Fruit fly (Drosophila melanogaster) whole organism, embryonic: ENCODE measurements around the gene Stim.
A peak's percentile ranks its signal among the peaks of the same experiment; 100 is the strongest.

Experiments
- Atf6 ChIP-seq: fragments of 200-800 bp; sonication (Bioruptor generic); IDR thresholded peaks from 2 replicates; pipeline ENCODE4 v1.3.6; 2022; ENCODE audit warnings: missing biosample characterization, missing genetic modification characterization
- Bgb ChIP-seq: fragments of 200-800 bp; sonication (Bioruptor generic); IDR thresholded peaks from 2 replicates; pipeline ENCODE4 v1.3.6; 2022; ENCODE audit warnings: missing biosample characterization, missing genetic modification characterization; ENCODE audit not compliant: partially characterized antibody
- CG10979 ChIP-seq: fragments of 200-800 bp; sonication (Bioruptor generic); optimal IDR thresholded peaks from 2 replicates; lab custom pipeline; 2018; ENCODE audit warnings: missing biosample characterization, mild to moderate bottlenecking, missing genetic modification characterization, moderate library complexity
- CG12659 ChIP-seq: fragments of 200-800 bp; sonication (Bioruptor generic); optimal IDR thresholded peaks from 3 replicates; lab custom pipeline; 2017; ENCODE audit warnings: mild to moderate bottlenecking, missing biosample characterization, missing genetic modification reagents, missing genetic modification characterization
- CG12942 ChIP-seq: fragments of 200-800 bp; sonication (Bioruptor generic); optimal IDR thresholded peaks from 3 replicates; lab custom pipeline; 2016; ENCODE audit warnings: missing biosample characterization, missing genetic modification characterization
- CG13424 ChIP-seq: fragments of 200-800 bp; sonication (Bioruptor generic); optimal IDR thresholded peaks from 2 replicates; lab custom pipeline; 2019; ENCODE audit warnings: missing biosample characterization, mild to moderate bottlenecking, missing genetic modification characterization, moderate library complexity
- CG15514 ChIP-seq: fragments of 200-800 bp; sonication (Bioruptor generic); optimal IDR thresholded peaks from 3 replicates; lab custom pipeline; 2017; ENCODE audit warnings: missing biosample characterization, missing genetic modification characterization, mild to moderate bottlenecking, moderate library complexity, missing genetic modification reagents
- CG1603 ChIP-seq: fragments of 200-800 bp; sonication (Bioruptor generic); optimal IDR thresholded peaks from 2 replicates; lab custom pipeline; 2019; ENCODE audit warnings: missing biosample characterization, mild to moderate bottlenecking, missing genetic modification characterization, moderate library complexity
- CG18011 ChIP-seq: fragments of 200-800 bp; sonication (Bioruptor generic); optimal IDR thresholded peaks from 2 replicates; lab custom pipeline; 2017; ENCODE audit warnings: missing biosample characterization, missing genetic modification characterization, mild to moderate bottlenecking, moderate library complexity, missing genotype
- CG18619 ChIP-seq: fragments of 200-800 bp; sonication (Bioruptor generic); optimal IDR thresholded peaks from 3 replicates; lab custom pipeline; 2017; ENCODE audit warnings: missing biosample characterization, mild to moderate bottlenecking, missing genetic modification characterization
- CG4424 ChIP-seq: fragments of 200-800 bp; sonication (Bioruptor generic); optimal IDR thresholded peaks from 3 replicates; lab custom pipeline; 2016; ENCODE audit warnings: missing biosample characterization, missing genetic modification characterization
- CG6791 ChIP-seq: fragments of 200-800 bp; sonication (Bioruptor generic); IDR thresholded peaks from 3 replicates; pipeline ENCODE4 v1.3.6; 2022; ENCODE audit warnings: missing biosample characterization, missing genetic modification characterization; ENCODE audit not compliant: partially characterized antibody
- CG8290 ChIP-seq, 3 experiments: fragments of 200-800 bp; sonication (Bioruptor generic); optimal IDR thresholded peaks; 2 replicates each; lab custom pipeline; 2016 to 2019; ENCODE audit warnings: missing biosample characterization in 3 of 3, missing genetic modification characterization in 3 of 3, mild to moderate bottlenecking in 2 of 3, moderate library complexity in 1 of 3
- D19A ChIP-seq: fragments of 200-800 bp; optimal IDR thresholded peaks from 3 replicates; lab custom pipeline; 2019; ENCODE audit warnings: missing biosample characterization, mild to moderate bottlenecking, missing genetic modification characterization, moderate library complexity
- Gug ChIP-seq: fragments of 200-800 bp; sonication (Bioruptor generic); IDR thresholded peaks from 4 replicates; pipeline ENCODE4 v1.3.6; 2022; ENCODE audit warnings: missing biosample characterization, missing genetic modification characterization
- HHEX ChIP-seq: fragments of 200-800 bp; sonication (Bioruptor generic); optimal IDR thresholded peaks from 3 replicates; lab custom pipeline; 2017; ENCODE audit warnings: missing biosample characterization, mild to moderate bottlenecking, missing genetic modification characterization, missing genetic modification reagents
- HLH54F ChIP-seq: fragments of 200-800 bp; sonication (Bioruptor generic); optimal IDR thresholded peaks from 3 replicates; lab custom pipeline; 2016; ENCODE audit warnings: missing biosample characterization, missing genetic modification characterization
- Lhr ChIP-seq: fragments of 200-800 bp; sonication (Bioruptor generic); optimal IDR thresholded peaks from 3 replicates; lab custom pipeline; 2017; ENCODE audit warnings: mild to moderate bottlenecking, missing biosample characterization, missing genetic modification reagents, missing genetic modification characterization
- NK7.1 ChIP-seq: fragments of 200-800 bp; sonication (Bioruptor generic); optimal IDR thresholded peaks from 3 replicates; lab custom pipeline; 2016; ENCODE audit warnings: missing biosample characterization, missing genetic modification characterization
- Opbp ChIP-seq: fragments of 200-800 bp; sonication (Bioruptor generic); IDR thresholded peaks from 3 replicates; pipeline ENCODE4 v1.3.6; 2022; ENCODE audit warnings: missing biosample characterization, missing genetic modification characterization; ENCODE audit not compliant: partially characterized antibody
- Ptx1 ChIP-seq: fragments of 200-800 bp; sonication (Bioruptor generic); IDR thresholded peaks from 2 replicates; pipeline ENCODE4 v1.3.6; 2022; ENCODE audit warnings: missing biosample characterization, missing genetic modification characterization
- Sin3A ChIP-seq: fragments of >200 bp; optimal IDR thresholded peaks from 2 replicates; lab custom pipeline; 2018
- Spps ChIP-seq: fragments of 200-800 bp; sonication (Bioruptor generic); optimal IDR thresholded peaks from 2 replicates; lab custom pipeline; 2018; ENCODE audit warnings: missing biosample characterization, mild to moderate bottlenecking, missing genetic modification characterization
- Ssrp ChIP-seq: fragments of 200-800 bp; sonication (Bioruptor generic); optimal IDR thresholded peaks from 2 replicates; lab custom pipeline; 2018; ENCODE audit warnings: missing biosample characterization, mild to moderate bottlenecking, missing genetic modification characterization, moderate library complexity
- amos ChIP-seq: fragments of 200-800 bp; sonication (Bioruptor generic); IDR thresholded peaks from 2 replicates; pipeline ENCODE4 v1.3.6; 2022; ENCODE audit warnings: missing biosample characterization, missing genetic modification characterization; ENCODE audit not compliant: partially characterized antibody
- aop ChIP-seq: fragments of 200-800 bp; sonication (Bioruptor generic); IDR thresholded peaks from 2 replicates; pipeline ENCODE4 v1.3.6; 2022; ENCODE audit warnings: missing biosample characterization, missing genetic modification characterization
- ap ChIP-seq: fragments of 200-800 bp; sonication (Bioruptor generic); IDR thresholded peaks from 2 replicates; pipeline ENCODE4 v1.3.6; 2022; ENCODE audit warnings: missing biosample characterization, missing genetic modification characterization
- cad ChIP-seq: fragments of >200 bp; optimal IDR thresholded peaks from 2 replicates; lab custom pipeline; 2017; ENCODE audit warnings: missing biosample characterization, missing genetic modification characterization
- cg ChIP-seq: fragments of 200-800 bp; sonication (Bioruptor generic); optimal IDR thresholded peaks from 3 replicates; lab custom pipeline; 2019; ENCODE audit warnings: missing biosample characterization, mild to moderate bottlenecking, missing genetic modification characterization, moderate library complexity
- chif ChIP-seq, 2 experiments: fragments of 200-800 bp; sonication (Bioruptor generic); optimal IDR thresholded peaks; 3 replicates each; lab custom pipeline; 2016; ENCODE audit warnings: missing biosample characterization in 2 of 2, missing genetic modification characterization in 2 of 2
- corto ChIP-seq: fragments of 200-800 bp; sonication (Bioruptor generic); optimal IDR thresholded peaks from 2 replicates; lab custom pipeline; 2016; ENCODE audit warnings: missing biosample characterization, mild to moderate bottlenecking, missing genetic modification characterization, moderate library complexity
- crol ChIP-seq: fragments of 200-800 bp; sonication (Bioruptor generic); IDR thresholded peaks from 2 replicates; pipeline ENCODE4 v1.3.6; 2022; ENCODE audit warnings: missing biosample characterization, missing genetic modification characterization
- fd64A ChIP-seq: fragments of 200-800 bp; sonication (Bioruptor generic); optimal IDR thresholded peaks from 3 replicates; lab custom pipeline; 2018; ENCODE audit warnings: missing biosample characterization, mild to moderate bottlenecking, missing genetic modification characterization
- gem ChIP-seq: fragments of 200-800 bp; sonication (Bioruptor generic); optimal IDR thresholded peaks from 2 replicates; lab custom pipeline; 2019; ENCODE audit warnings: missing biosample characterization, mild to moderate bottlenecking, missing genetic modification characterization, moderate library complexity
- hb ChIP-seq: fragments of 200-800 bp; sonication (Bioruptor generic); IDR thresholded peaks from 3 replicates; pipeline ENCODE4 v1.3.6; 2022; ENCODE audit warnings: missing biosample characterization, missing genetic modification characterization; ENCODE audit not compliant: partially characterized antibody
- jumu ChIP-seq: fragments of 200-800 bp; sonication (Bioruptor generic); optimal IDR thresholded peaks from 3 replicates; lab custom pipeline; 2016; ENCODE audit warnings: missing biosample characterization, missing genetic modification characterization
- kay ChIP-seq: fragments of 200-800 bp; sonication (Bioruptor generic); optimal IDR thresholded peaks from 2 replicates; lab custom pipeline; 2016; ENCODE audit warnings: missing biosample characterization, missing genetic modification characterization
- lmd ChIP-seq: fragments of 200-800 bp; sonication (Bioruptor generic); IDR thresholded peaks from 2 replicates; pipeline ENCODE4 v1.3.6; 2022; ENCODE audit warnings: missing biosample characterization, missing genetic modification characterization
- lola ChIP-seq, 3 experiments: fragments of >200 bp in 2 of 3; fragments of 200-800 bp in 1 of 3; sonication (Bioruptor generic) in 1 of 3; optimal IDR thresholded peaks; 2 replicates each; lab custom pipeline; 2017 to 2019; ENCODE audit warnings: missing biosample characterization in 3 of 3, missing genetic modification characterization in 3 of 3, mild to moderate bottlenecking in 1 of 3, moderate library complexity in 1 of 3
- pan ChIP-seq, 4 experiments: fragments of >200 bp in 3 of 4; fragments of 200-800 bp in 1 of 4; sonication (Bioruptor generic) in 1 of 4; optimal IDR thresholded peaks in 3 of 4; IDR thresholded peaks in 1 of 4; 2 replicates each; pipeline versions ENCODE4 v1.3.6 to Lab custom; 2017 to 2022; ENCODE audit warnings: missing biosample characterization in 2 of 4, missing genetic modification characterization in 2 of 4, mixed read lengths in 1 of 4
- pfk ChIP-seq: fragments of 200-800 bp; sonication (Bioruptor generic); optimal IDR thresholded peaks from 2 replicates; lab custom pipeline; 2018; ENCODE audit warnings: missing biosample characterization, mild to moderate bottlenecking, missing genetic modification characterization, moderate library complexity
- row ChIP-seq: fragments of 200-800 bp; sonication (Bioruptor generic); IDR thresholded peaks from 3 replicates; pipeline ENCODE4 v1.3.6; 2022; ENCODE audit warnings: missing biosample characterization, missing genetic modification characterization
- sens ChIP-seq: fragments of 200-800 bp; sonication (Bioruptor generic); peaks from one replicate; lab custom pipeline; 2016; ENCODE audit warnings: missing biosample characterization, missing genetic modification characterization
- sob ChIP-seq: fragments of 200-800 bp; sonication (Bioruptor generic); IDR thresholded peaks from 2 replicates; pipeline ENCODE4 v1.3.6; 2022; ENCODE audit warnings: missing biosample characterization, missing genetic modification characterization
- sr ChIP-seq: fragments of 200-800 bp; sonication (Bioruptor generic); IDR thresholded peaks from 3 replicates; pipeline ENCODE4 v1.3.6; 2022; ENCODE audit warnings: missing biosample characterization, missing genetic modification characterization
- stwl ChIP-seq: fragments of 200-800 bp; sonication (Bioruptor generic); optimal IDR thresholded peaks from 3 replicates; lab custom pipeline; 2018; ENCODE audit warnings: missing biosample characterization, mild to moderate bottlenecking, missing genetic modification characterization, moderate library complexity
- zfh1 ChIP-seq: fragments of 200-800 bp; sonication (Bioruptor generic); IDR thresholded peaks from 3 replicates; pipeline ENCODE4 v1.3.6; 2022; ENCODE audit warnings: missing biosample characterization, missing genetic modification characterization

Stim gene

dm6 chrX:15909564-15910284, 30.5 kb downstream of the Stim start, which contains the start of gene CycD (continued):
- TF ChIP-seq pan (optimal IDR thresholded peaks at IDR 0.05; lab: Kevin White, UChicago) (no peak), pan (GFP tag; optimal IDR thresholded peaks at IDR 0.05 in 1 of 2, IDR thresholded peaks at IDR 0.05 in 1 of 2) (no peak), Opbp (GFP tag; lab: Robert Waterston, UW) (peak; percentile 78), CG18011 (GFP tag; lab: Kevin White, UChicago) (peak; percentile 96), aop (GFP tag; lab: Robert Waterston, UW) (no peak), zfh1 (GFP tag; lab: Robert Waterston, UW) (peak; percentile 57; the same call in 2 of the 3 replicates), CG8290 (GFP tag; optimal IDR thresholded peaks at IDR 0.05; lab: Kevin White, UChicago) (peak; percentile 52), CG8290 (tag; optimal IDR thresholded peaks at IDR 0.05; lab: Kevin White, UChicago) (no peak), CG10979 (tag; lab: Kevin White, UChicago) (peak; percentile 21), stwl (tag; lab: Kevin White, UChicago) (peak; percentile 93), jumu (GFP tag; lab: Kevin White, UChicago) (peak; percentile 11), row (GFP tag; lab: Robert Waterston, UW) (peak; percentile 73), crol (no peak), amos (peak; percentile 62), cad (no peak), gem (tag; lab: Kevin White, UChicago) (peak; percentile 62), D19A (tag; lab: Kevin White, UChicago) (no peak), Spps (tag; lab: Kevin White, UChicago) (no peak), CG18619 (no peak), Gug (GFP tag; lab: Robert Waterston, UW) (no peak; the same call in 1 of the 4 replicates), CG12659 (GFP tag; lab: Kevin White, UChicago) (peak; percentile 48), CG13424 (tag; lab: Kevin White, UChicago) (peak; percentile 55), fd64A (GFP tag; lab: Kevin White, UChicago) (no peak), sr (GFP tag; lab: Robert Waterston, UW) (no peak), Sin3A (lab: Kevin White, UChicago) (peak; percentile 11), sens (peak; percentile 45), corto (GFP tag; lab: Kevin White, UChicago) (no peak), HHEX (GFP tag; lab: Kevin White, UChicago) (no peak), kay (no peak), Bgb (GFP tag; lab: Robert Waterston, UW) (peak; percentile 64), CG1603 (tag; lab: Kevin White, UChicago) (peak; percentile 87), CG4424 (GFP tag; lab: Kevin White, UChicago) (peak; percentile 15), CG12942 (GFP tag; lab: Kevin White, UChicago) (no peak), pfk (peak; percentile 62), Ptx1 (GFP tag; lab: Robert Waterston, UW) (peak; percentile 47; the same call in 1 of the 2 replicates), chif (GFP tag; optimal IDR thresholded peaks at IDR 0.05; lab: Kevin White, UChicago) (no peak), Ssrp (peak; percentile 11), CG15514 (GFP tag; lab: Kevin White, UChicago) (peak; percentile 98), lmd (GFP tag; lab: Robert Waterston, UW) (no peak; the same call in 1 of the 2 replicates), HLH54F (GFP tag; lab: Kevin White, UChicago) (peak; percentile 25), NK7.1 (GFP tag; lab: Kevin White, UChicago) (no peak), lola (GFP tag; optimal IDR thresholded peaks at IDR 0.05; lab: Kevin White, UChicago) (peak in 2 of 3 experiments; percentile 35 to 54), sob (GFP tag; lab: Robert Waterston, UW) (0 out of 2 replicates have a peak, but pooled peaks have one; percentile 63), cg (GFP tag; lab: Kevin White, UChicago) (no peak), ap (GFP tag; lab: Robert Waterston, UW) (no peak), hb (GFP tag; lab: Robert Waterston, UW) (peak; percentile 67; the same call in 2 of the 3 replicates), CG6791 (peak; percentile 78; the same call in 2 of the 3 replicates), Lhr (GFP tag; lab: Kevin White, UChicago) (peak; percentile 32), Atf6 (GFP tag; lab: Robert Waterston, UW) (no peak)
